Fruit fly (Drosophila melanogaster): ENCODE data around the gene Orc2.
A peak's percentile ranks its signal among the peaks of the same experiment; 100 is the strongest.

Gene Orc2

DNA sequence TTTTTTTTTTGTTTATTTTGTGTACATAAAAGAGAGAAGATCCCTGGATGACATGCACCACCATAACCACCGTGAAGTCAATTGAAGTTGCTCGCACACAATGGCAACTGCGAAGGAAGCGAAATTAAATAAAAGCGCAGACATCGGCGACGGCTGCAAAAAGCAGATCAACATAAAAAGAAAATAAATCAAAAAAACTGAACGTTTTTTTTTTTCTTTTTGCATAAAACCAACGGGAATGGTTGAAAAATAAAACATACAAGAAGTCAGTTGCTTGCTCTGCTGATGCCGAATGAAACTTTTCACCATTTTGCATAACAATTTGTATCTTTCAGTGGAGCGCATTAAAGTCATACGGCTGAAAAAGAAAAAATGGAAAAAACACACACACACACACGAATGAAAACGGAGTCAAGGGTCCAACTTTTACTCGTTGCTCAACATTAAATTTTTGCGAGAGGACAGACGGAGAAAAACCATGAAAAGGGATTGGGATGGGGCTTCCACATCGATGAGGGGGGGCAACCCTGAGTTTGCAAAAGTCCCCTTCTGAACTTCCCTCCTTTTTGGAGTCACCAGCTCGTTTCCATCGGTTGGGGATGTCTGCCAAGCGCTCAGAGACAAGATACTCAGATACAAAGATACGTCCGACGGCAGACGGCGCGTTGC lies 41.7 kb downstream of the Orc2 start (continued):
- TF ChIP-seq CG34406 (GFP tag; optimal IDR thresholded peaks at IDR 0.05), result peak; percentile 73
- TF ChIP-seq CG8319 (GFP tag; optimal IDR thresholded peaks at IDR 0.05), result peak; percentile 41
- TF ChIP-seq OdsH (GFP tag; optimal IDR thresholded peaks at IDR 0.05), result peak; percentile 51
- TF ChIP-seq CG8632 (GFP tag; optimal IDR thresholded peaks at IDR 0.05), result peak; percentile 76
- TF ChIP-seq Ets96B (tag; optimal IDR thresholded peaks at IDR 0.05), result peak; percentile 63
- peak; percentile 67 for TF ChIP-seq pdm3 (GFP tag; optimal IDR thresholded peaks at IDR 0.05)
- peak; percentile 67 for TF ChIP-seq CG3032 (tag; optimal IDR thresholded peaks at IDR 0.05)
- peak; percentile 38 for TF ChIP-seq CG32006 (GFP tag; optimal IDR thresholded peaks at IDR 0.05)
- TF ChIP-seq CG31627 (GFP tag; optimal IDR thresholded peaks at IDR 0.05), result peak; percentile 45
- no peak for TF ChIP-seq CG11902 (GFP tag; optimal IDR thresholded peaks at IDR 0.05)
- TF ChIP-seq CG9139 (GFP tag; optimal IDR thresholded peaks at IDR 0.05), result peak; percentile 90
- peak; percentile 77; the same call in 2 of the 3 replicates for TF ChIP-seq CG6163 (GFP tag; IDR thresholded peaks at IDR 0.05)
- TF ChIP-seq net (GFP tag; optimal IDR thresholded peaks at IDR 0.05), result peak; percentile 78
- TF ChIP-seq Hr4 (GFP tag; optimal IDR thresholded peaks at IDR 0.05), result peak; percentile 52
- peak; percentile 65 for TF ChIP-seq CG3919 (GFP tag; optimal IDR thresholded peaks at IDR 0.05)
- peak; percentile 75 for TF ChIP-seq CG6808 (GFP tag; optimal IDR thresholded peaks at IDR 0.05)
- peak; percentile 79 for TF ChIP-seq dsx (GFP tag; optimal IDR thresholded peaks at IDR 0.05; ENCODE audit: poor library complexity, severe bottlenecking)
- TF ChIP-seq Smox (GFP tag; optimal IDR thresholded peaks at IDR 0.05), result peak; percentile 46
- peak; percentile 79 for TF ChIP-seq CG6854 (GFP tag; optimal IDR thresholded peaks at IDR 0.05)
- TF ChIP-seq CG11762 (GFP tag; optimal IDR thresholded peaks at IDR 0.05; ENCODE audit: insufficient read depth), result peak; percentile 50
- TF ChIP-seq dac (GFP tag; optimal IDR thresholded peaks at IDR 0.05), result no peak
- peak; percentile 53 for TF ChIP-seq lz (GFP tag; optimal IDR thresholded peaks at IDR 0.05)
- peak; percentile 56 for TF ChIP-seq esn (GFP tag; optimal IDR thresholded peaks at IDR 0.05)
- TF ChIP-seq vri (GFP tag; optimal IDR thresholded peaks at IDR 0.05), result peak; percentile 58
- no peak for TF ChIP-seq Hr38 (GFP tag; optimal IDR thresholded peaks at IDR 0.05)
- no peak for TF ChIP-seq fkh (GFP tag; optimal IDR thresholded peaks at IDR 0.05)
- no peak for TF ChIP-seq Eip93F (GFP tag; optimal IDR thresholded peaks at IDR 0.05)
- peak; percentile 34 for TF ChIP-seq Blimp-1 (GFP tag; optimal IDR thresholded peaks at IDR 0.05)
- TF ChIP-seq CG7368 (GFP tag; optimal IDR thresholded peaks at IDR 0.05), result peak; percentile 60
- TF ChIP-seq eg (GFP tag; IDR thresholded peaks at IDR 0.05), result peak; percentile 72
- TF ChIP-seq Gug (GFP tag; IDR thresholded peaks at IDR 0.05), result no peak
- peak; percentile 10 for TF ChIP-seq CG10631 (GFP tag; optimal IDR thresholded peaks at IDR 0.05)
- TF ChIP-seq achi (GFP tag; optimal IDR thresholded peaks at IDR 0.05), result peak; percentile 75
- TF ChIP-seq fd59A (GFP tag; optimal IDR thresholded peaks at IDR 0.05), result peak; percentile 38

DNA sequence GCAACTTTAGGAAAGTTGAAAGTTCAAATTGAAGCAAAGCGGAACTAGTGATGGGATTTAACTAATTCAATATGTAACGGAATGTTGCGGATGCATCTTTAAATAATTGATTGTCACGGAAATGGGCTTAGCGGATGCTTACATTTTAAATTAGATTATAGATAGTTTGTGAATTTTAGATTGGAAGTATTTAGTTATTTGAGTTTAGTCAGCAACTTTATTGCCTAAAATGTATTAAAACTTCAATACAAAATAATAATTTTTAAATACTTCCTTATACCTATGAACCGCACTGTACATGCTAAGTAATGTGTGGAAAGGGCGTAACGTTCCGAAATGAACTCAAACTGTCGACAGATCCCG lies 42.2 kb downstream of the Orc2 start:
- TF ChIP-seq Sox102F (GFP tag; optimal IDR thresholded peaks at IDR 0.05), result peak; percentile 66
- TF ChIP-seq CG31627 (GFP tag; optimal IDR thresholded peaks at IDR 0.05), result peak; percentile 78
- TF ChIP-seq spab (GFP tag; optimal IDR thresholded peaks at IDR 0.05), result peak; percentile 82
- peak; percentile 94 for TF ChIP-seq svp (GFP tag)
- TF ChIP-seq CG6808 (GFP tag; optimal IDR thresholded peaks at IDR 0.05), result peak; percentile 81
- peak; percentile 88 for TF ChIP-seq CG10669 (GFP tag; optimal IDR thresholded peaks at IDR 0.05)
- peak; percentile 85 for TF ChIP-seq Met (GFP tag; optimal IDR thresholded peaks at IDR 0.05)
- no peak for TF ChIP-seq Eip75B (GFP tag; optimal IDR thresholded peaks at IDR 0.05)
- peak; percentile 58 for TF ChIP-seq CG6792 (GFP tag; optimal IDR thresholded peaks at IDR 0.05)
- TF ChIP-seq CG9139 (GFP tag; optimal IDR thresholded peaks at IDR 0.05), result peak; percentile 52
- TF ChIP-seq dsx (GFP tag; optimal IDR thresholded peaks at IDR 0.05; ENCODE audit: poor library complexity, severe bottlenecking), result peak; percentile 58
- peak; percentile 75 for TF ChIP-seq Sox15 (GFP tag; optimal IDR thresholded peaks at IDR 0.05)
- TF ChIP-seq topi (GFP tag; optimal IDR thresholded peaks at IDR 0.05), result peak; percentile 85
- TF ChIP-seq net (GFP tag; optimal IDR thresholded peaks at IDR 0.05), result no peak
- TF ChIP-seq fkh (GFP tag; optimal IDR thresholded peaks at IDR 0.05), result no peak
- TF ChIP-seq Gug (GFP tag; IDR thresholded peaks at IDR 0.05), result no peak
- peak; percentile 1 for TF ChIP-seq Blimp-1 (GFP tag; optimal IDR thresholded peaks at IDR 0.05)
- TF ChIP-seq CG11294 (GFP tag; IDR thresholded peaks at IDR 0.05), result no peak
- peak; percentile 83 for TF ChIP-seq OdsH (GFP tag; optimal IDR thresholded peaks at IDR 0.05)
- no peak for TF ChIP-seq Hr38 (GFP tag; optimal IDR thresholded peaks at IDR 0.05)
- TF ChIP-seq CG16779 (tag; optimal IDR thresholded peaks at IDR 0.05), result peak; percentile 30
- no peak for TF ChIP-seq eg (GFP tag; IDR thresholded peaks at IDR 0.05)
- no peak for TF ChIP-seq Eip93F (GFP tag; optimal IDR thresholded peaks at IDR 0.05)
- peak; percentile 57 for TF ChIP-seq cyc (GFP tag; optimal IDR thresholded peaks at IDR 0.05)
- peak; percentile 76 for TF ChIP-seq CG3919 (GFP tag; optimal IDR thresholded peaks at IDR 0.05)
- peak; percentile 69 for TF ChIP-seq CG11902 (GFP tag; optimal IDR thresholded peaks at IDR 0.05)
- TF ChIP-seq CG7368 (GFP tag; optimal IDR thresholded peaks at IDR 0.05), result peak; percentile 16
- peak; percentile 36 for TF ChIP-seq CG32006 (GFP tag; optimal IDR thresholded peaks at IDR 0.05)
- TF ChIP-seq CG8632 (GFP tag; optimal IDR thresholded peaks at IDR 0.05), result peak; percentile 74
- TF ChIP-seq CG4318 (GFP tag; optimal IDR thresholded peaks at IDR 0.05), result peak; percentile 1

Measured in whole organism, prepupa.